Fruit fly (Drosophila melanogaster): Measurements from ENCODE around the gene Cmpk.

dm6 chr3R:26023252-26023651, 32.0 kb downstream of the Cmpk start:
- no peak for TF ChIP-seq CG33213 (GFP tag; optimal IDR thresholded peaks at IDR 0.05)
- TF ChIP-seq h (optimal IDR thresholded peaks at IDR 0.05), result no peak
- no peak for TF ChIP-seq Mes4 (GFP tag; optimal IDR thresholded peaks at IDR 0.05)
- TF ChIP-seq CG8388 (GFP tag; optimal IDR thresholded peaks at IDR 0.05), result no peak
- TF ChIP-seq CG14014 (GFP tag; IDR thresholded peaks at IDR 0.05), result no peak
- TF ChIP-seq CG3847 (GFP tag; IDR thresholded peaks at IDR 0.05), result no peak

Data from whole organism, embryonic.